Worm (Caenorhabditis elegans) whole organism, L1 larva: ENCODE measurements around the gene F52H2.15.

Source experiments
- C34B4.2 ChIP-seq: sonication (generic microtip); optimal IDR thresholded peaks from 2 replicates; lab custom pipeline; 2017; ENCODE audit warnings: mild to moderate bottlenecking, missing genetic modification characterization, missing compliant biosample characterization
- alr-1 ChIP-seq: fragments of 200-800 bp; sonication (Bioruptor generic); optimal IDR thresholded peaks from 2 replicates; lab custom pipeline; 2018; ENCODE audit warnings: borderline replicate concordance, mild to moderate bottlenecking, missing genetic modification characterization, missing compliant biosample characterization
- aly-2 ChIP-seq: fragments of 150-350 bp; optimal IDR thresholded peaks from 2 replicates; lab custom pipeline; 2014; ENCODE audit warnings: missing biosample characterization, missing genetic modification characterization
- ceh-63 ChIP-seq: fragments of 200-800 bp; sonication (Bioruptor generic); optimal IDR thresholded peaks from 2 replicates; lab custom pipeline; 2018; ENCODE audit warnings: mild to moderate bottlenecking, missing genetic modification characterization, missing compliant biosample characterization
- ceh-8 ChIP-seq: fragments of 200-800 bp; sonication (Bioruptor generic); optimal IDR thresholded peaks from 2 replicates; lab custom pipeline; 2018; ENCODE audit warnings: mild to moderate bottlenecking, missing genetic modification characterization, moderate library complexity, missing compliant biosample characterization
- ces-1 ChIP-seq: fragments of 150-350 bp; optimal IDR thresholded peaks from 2 replicates; lab custom pipeline; 2014; ENCODE audit warnings: missing biosample characterization, missing genetic modification reagents, missing genetic modification characterization
- dsc-1 ChIP-seq: sonication (generic microtip); optimal IDR thresholded peaks from 2 replicates; lab custom pipeline; 2016; ENCODE audit warnings: mild to moderate bottlenecking, missing genetic modification characterization, missing compliant biosample characterization
- efl-1 ChIP-seq, 4 experiments: fragments of 150-350 bp; optimal IDR thresholded peaks in 3 of 4; peaks in 1 of 4; 1 replicate in 1 of 4; 2 replicates in 3 of 4; lab custom pipeline; 2014; ENCODE audit warnings: missing biosample characterization in 2 of 4, missing genetic modification characterization in 2 of 4, missing genetic modification reagents in 2 of 4
- egl-27 ChIP-seq, 2 experiments: fragments of 150-350 bp in 1 of 2; sonication (generic microtip); optimal IDR thresholded peaks; 3 replicates each; lab custom pipeline; 2017 to 2018; ENCODE audit warnings: missing biosample characterization in 2 of 2, missing genetic modification characterization in 2 of 2, missing genetic modification reagents in 2 of 2
- elt-2 ChIP-seq: sonication (generic microtip); optimal IDR thresholded peaks from 2 replicates; lab custom pipeline; 2016; ENCODE audit warnings: missing genetic modification characterization, mild to moderate bottlenecking, inconsistent platforms, missing compliant biosample characterization, missing genetic modification reagents
- elt-3 ChIP-seq, 6 experiments: fragments of 150-350 bp in 1 of 6; sonication (generic microtip); optimal IDR thresholded peaks; 2 replicates each; lab custom pipeline; 2017 to 2018; ENCODE audit warnings: missing biosample characterization in 6 of 6, missing genetic modification characterization in 6 of 6, inconsistent platforms in 1 of 6
- ets-5 ChIP-seq: fragments of 200-800 bp; sonication (Bioruptor generic); IDR thresholded peaks from 2 replicates; pipeline ENCODE4 v1.3.6; 2022; ENCODE audit warnings: missing genetic modification characterization, missing compliant biosample characterization
- fkh-4 ChIP-seq: sonication (generic microtip); optimal IDR thresholded peaks from 2 replicates; lab custom pipeline; 2016; ENCODE audit warnings: missing compliant biosample characterization, missing genetic modification characterization, borderline replicate concordance
- fos-1 ChIP-seq: fragments of 150-350 bp; optimal IDR thresholded peaks from 2 replicates; lab custom pipeline; 2014; ENCODE audit warnings: missing biosample characterization, missing genetic modification characterization
- hpl-2 ChIP-seq: fragments of 150-350 bp; optimal IDR thresholded peaks from 2 replicates; lab custom pipeline; 2014; ENCODE audit warnings: missing biosample characterization, missing genetic modification reagents, missing genetic modification characterization
- jun-1 ChIP-seq: fragments of 150-350 bp; optimal IDR thresholded peaks from 2 replicates; lab custom pipeline; 2014; ENCODE audit warnings: missing biosample characterization, missing genetic modification reagents, missing genetic modification characterization
- lin-14 ChIP-seq: fragments of 200-800 bp; sonication (Bioruptor generic); optimal IDR thresholded peaks from 2 replicates; lab custom pipeline; 2018; ENCODE audit warnings: mild to moderate bottlenecking, missing genetic modification characterization, moderate library complexity, missing compliant biosample characterization
- lin-15B ChIP-seq: fragments of 150-350 bp; sonication (generic microtip); optimal IDR thresholded peaks from 3 replicates; lab custom pipeline; 2014; ENCODE audit warnings: missing biosample characterization, missing genetic modification characterization
- lin-35 ChIP-seq, 2 experiments: fragments of 150-350 bp; optimal IDR thresholded peaks; 2 replicates each; lab custom pipeline; 2014; ENCODE audit warnings: missing biosample characterization in 2 of 2, missing genetic modification characterization in 2 of 2, missing genetic modification reagents in 2 of 2
- lir-3 ChIP-seq: sonication (generic microtip); optimal IDR thresholded peaks from 2 replicates; lab custom pipeline; 2016; ENCODE audit warnings: mild to moderate bottlenecking, missing genetic modification characterization, moderate library complexity, missing compliant biosample characterization; ENCODE audit not compliant: poor library complexity
- mdl-1 ChIP-seq, 2 experiments: fragments of 150-350 bp; optimal IDR thresholded peaks; 2 replicates each; lab custom pipeline; 2014 to 2017; ENCODE audit warnings: missing biosample characterization in 2 of 2, missing genetic modification characterization in 2 of 2, inconsistent platforms in 1 of 2
- mep-1 ChIP-seq: fragments of 150-350 bp; optimal IDR thresholded peaks from 2 replicates; lab custom pipeline; 2014; ENCODE audit warnings: missing biosample characterization, missing genetic modification characterization
- nhr-11 ChIP-seq: fragments of 150-350 bp; optimal IDR thresholded peaks from 2 replicates; lab custom pipeline; 2014; ENCODE audit warnings: missing biosample characterization, missing genetic modification characterization
- nhr-28 ChIP-seq: fragments of 150-350 bp; optimal IDR thresholded peaks from 2 replicates; lab custom pipeline; 2014; ENCODE audit warnings: missing biosample characterization, missing genetic modification characterization
- nhr-71 ChIP-seq: sonication (generic microtip); optimal IDR thresholded peaks from 2 replicates; lab custom pipeline; 2016; ENCODE audit warnings: mild to moderate bottlenecking, missing genetic modification characterization, moderate library complexity, missing compliant biosample characterization
- nhr-77 ChIP-seq: fragments of 150-350 bp; optimal IDR thresholded peaks from 2 replicates; lab custom pipeline; 2014; ENCODE audit warnings: missing biosample characterization, missing genetic modification characterization
- pag-3 ChIP-seq: sonication (generic microtip); optimal IDR thresholded peaks from 2 replicates; lab custom pipeline; 2017; ENCODE audit warnings: missing genetic modification characterization, mild to moderate bottlenecking, missing compliant biosample characterization, antibody characterized with exemption, borderline replicate concordance; ENCODE audit not compliant: insufficient read depth
- rnt-1 ChIP-seq: sonication (generic microtip); optimal IDR thresholded peaks from 2 replicates; lab custom pipeline; 2016; ENCODE audit warnings: mild to moderate bottlenecking, missing genetic modification characterization, moderate library complexity, missing compliant biosample characterization
- snpc-4 ChIP-seq: fragments of 150-350 bp; optimal IDR thresholded peaks from 2 replicates; lab custom pipeline; 2014; ENCODE audit warnings: missing biosample characterization, missing genetic modification characterization
- sup-37 ChIP-seq: fragments of 200-800 bp; sonication (Bioruptor generic); optimal IDR thresholded peaks from 2 replicates; lab custom pipeline; 2018; ENCODE audit warnings: mild to moderate bottlenecking, missing genetic modification characterization, missing compliant biosample characterization
- tlp-1 ChIP-seq: fragments of 150-350 bp; optimal IDR thresholded peaks from 2 replicates; lab custom pipeline; 2014; ENCODE audit warnings: missing biosample characterization, missing genetic modification characterization
- unc-30 ChIP-seq: sonication (generic microtip); optimal IDR thresholded peaks from 2 replicates; lab custom pipeline; 2017; ENCODE audit warnings: missing biosample characterization, missing genetic modification characterization
- unc-62 ChIP-seq: fragments of 150-350 bp; optimal IDR thresholded peaks from 2 replicates; lab custom pipeline; 2014; ENCODE audit warnings: missing biosample characterization, missing genetic modification reagents, missing genetic modification characterization
- unc-98 ChIP-seq: fragments of 200-800 bp; sonication (Bioruptor generic); IDR thresholded peaks from 2 replicates; pipeline ENCODE4 v1.3.6; 2022; ENCODE audit warnings: missing genetic modification characterization, missing compliant biosample characterization
- zag-1 ChIP-seq: fragments of 150-350 bp; optimal IDR thresholded peaks from 2 replicates; lab custom pipeline; 2014; ENCODE audit warnings: missing biosample characterization, missing genetic modification characterization

The F52H2.15 gene

ce11 chrX:2613077-2613476 lies 47.9 kb downstream of the F52H2.15 start (continued):
- TF ChIP-seq fkh-4 (tag; lab: Kevin White, UChicago), result no peak
- no peak for TF ChIP-seq sup-37 (GFP tag; lab: Kevin White, UChicago)
- peak; percentile 25 for TF ChIP-seq jun-1 (tag; lab: Kevin White, UChicago)
- TF ChIP-seq ceh-8 (GFP tag; lab: Kevin White, UChicago), result no peak
- peak; percentile 30 to 70 for TF ChIP-seq lin-35 (GFP tag; optimal IDR thresholded peaks at IDR 0.05; lab: Kevin White, UChicago)
- peak; percentile 39 for TF ChIP-seq fos-1 (tag; lab: Kevin White, UChicago)
- TF ChIP-seq mdl-1 (tag; optimal IDR thresholded peaks at IDR 0.05; lab: Kevin White, UChicago), result peak in 1 of 2 experiments; percentile 67
- TF ChIP-seq pag-3 (tag; lab: Kevin White, UChicago), result no peak
- TF ChIP-seq rnt-1 (tag; lab: Kevin White, UChicago), result peak; percentile 63
- TF ChIP-seq mep-1, result no peak
- TF ChIP-seq alr-1 (tag; lab: Kevin White, UChicago), result no peak
- no peak for TF ChIP-seq egl-27 (tag; optimal IDR thresholded peaks at IDR 0.05; lab: Kevin White, UChicago)
- TF ChIP-seq snpc-4 (tag; lab: Kevin White, UChicago), result no peak
- TF ChIP-seq unc-98 (GFP tag; lab: Robert Waterston, UW), result no peak
- no peak for TF ChIP-seq ceh-63 (GFP tag; lab: Kevin White, UChicago)
- TF ChIP-seq zag-1 (tag; lab: Kevin White, UChicago), result no peak
- TF ChIP-seq ces-1, result no peak
- TF ChIP-seq nhr-28 (tag; lab: Kevin White, UChicago), result no peak
- TF ChIP-seq lir-3, result peak; percentile 49
- TF ChIP-seq nhr-77, result peak; percentile 38
- no peak for TF ChIP-seq nhr-11 (tag; lab: Kevin White, UChicago)
- TF ChIP-seq C34B4.2 (tag; lab: Kevin White, UChicago), result no peak
- TF ChIP-seq lin-15B (tag; lab: Kevin White, UChicago), result no peak
- no peak for TF ChIP-seq unc-30 (tag; lab: Kevin White, UChicago)
- TF ChIP-seq nhr-71 (tag; lab: Kevin White, UChicago), result peak; percentile 78
- no peak for TF ChIP-seq unc-62 (GFP tag; lab: Kevin White, UChicago)
- TF ChIP-seq aly-2 (tag; lab: Kevin White, UChicago), result no peak
- peak; percentile 32 for TF ChIP-seq elt-2
- no peak for TF ChIP-seq hpl-2 (GFP tag; lab: Kevin White, UChicago)
- TF ChIP-seq lin-14 (GFP tag; lab: Kevin White, UChicago), result peak; percentile 72
- peak; percentile 1 to 21 for TF ChIP-seq efl-1 (optimal IDR thresholded peaks at IDR 0.05; lab: Kevin White, UChicago)
- peak in 1 of 2 experiments; percentile 93 for TF ChIP-seq efl-1 (GFP tag; optimal IDR thresholded peaks at IDR 0.05 in 1 of 2; lab: Kevin White, UChicago)
- no peak for TF ChIP-seq ets-5 (GFP tag; lab: Robert Waterston, UW)
- peak in 2 of 6 experiments; percentile 0 to 15 for TF ChIP-seq elt-3 (tag; optimal IDR thresholded peaks at IDR 0.05; lab: Kevin White, UChicago)
- peak; percentile 79 for TF ChIP-seq dsc-1
- TF ChIP-seq tlp-1 (tag; lab: Kevin White, UChicago), result no peak

ce11 chrX:2614158-2614557 lies 49.0 kb downstream of the F52H2.15 start:
- TF ChIP-seq nhr-71 (tag; lab: Kevin White, UChicago) (no peak), nhr-11 (tag; lab: Kevin White, UChicago) (no peak), lin-14 (GFP tag; lab: Kevin White, UChicago) (peak; percentile 2)

- no peak for TF ChIP-seq ets-5 (GFP tag; lab: Robert Waterston, UW)
- no peak for TF ChIP-seq efl-1 (optimal IDR thresholded peaks at IDR 0.05; lab: Kevin White, UChicago)
- TF ChIP-seq efl-1 (GFP tag; optimal IDR thresholded peaks at IDR 0.05 in 1 of 2; lab: Kevin White, UChicago), result peak in 1 of 2 experiments; percentile 11
- TF ChIP-seq, all 84 proteins: peak for 1
Measured at ce11 chrX:2615626-2616025, 50.5 kb downstream of the F52H2.15 start, which contains the start of gene T03G6.3. TSS of gene T03G6.3 (minus strand) at chrX:2615726.
